Worm (Caenorhabditis elegans) whole organism, early embryonic: ENCODE results near the gene R07C3.3.

Experiments
- F13C5.2 ChIP-seq: sonication (generic microtip); optimal IDR thresholded peaks from 2 replicates; lab custom pipeline; 2017; ENCODE audit warnings: mild to moderate bottlenecking, missing genetic modification characterization, inconsistent platforms, missing compliant biosample characterization
- aly-1 ChIP-seq: sonication (generic microtip); optimal IDR thresholded peaks from 2 replicates; lab custom pipeline; 2016; ENCODE audit warnings: missing genetic modification characterization, missing compliant biosample characterization
- ama-1 ChIP-seq: fragments of 150-350 bp; optimal IDR thresholded peaks from 2 replicates; lab custom pipeline; 2014
- ceh-13 ChIP-seq: fragments of 200-800 bp; sonication (Bioruptor generic); optimal IDR thresholded peaks from 2 replicates; lab custom pipeline; 2018; ENCODE audit warnings: mild to moderate bottlenecking, missing genetic modification characterization, missing compliant biosample characterization
- flt-1 ChIP-seq: fragments of 200-800 bp; sonication (Bioruptor generic); IDR thresholded peaks from 2 replicates; pipeline ENCODE4 v1.3.6; 2022; ENCODE audit warnings: missing genetic modification characterization, missing compliant biosample characterization
- hmg-4 ChIP-seq: fragments of 200-800 bp; sonication (Bioruptor generic); optimal IDR thresholded peaks from 2 replicates; lab custom pipeline; 2018; ENCODE audit warnings: mild to moderate bottlenecking, missing genetic modification characterization, missing compliant biosample characterization
- sea-1 ChIP-seq: fragments of 200-800 bp; sonication (Bioruptor generic); conservative IDR thresholded peaks from 2 replicates; pipeline ENCODE4 v1.3.6; 2022; ENCODE audit warnings: missing genetic modification characterization, missing compliant biosample characterization
- tbx-11 ChIP-seq: fragments of 200-800 bp; sonication (Bioruptor generic); IDR thresholded peaks from 2 replicates; pipeline ENCODE4 v1.3.6; 2022; ENCODE audit warnings: missing genetic modification characterization, missing compliant biosample characterization

DNA sequence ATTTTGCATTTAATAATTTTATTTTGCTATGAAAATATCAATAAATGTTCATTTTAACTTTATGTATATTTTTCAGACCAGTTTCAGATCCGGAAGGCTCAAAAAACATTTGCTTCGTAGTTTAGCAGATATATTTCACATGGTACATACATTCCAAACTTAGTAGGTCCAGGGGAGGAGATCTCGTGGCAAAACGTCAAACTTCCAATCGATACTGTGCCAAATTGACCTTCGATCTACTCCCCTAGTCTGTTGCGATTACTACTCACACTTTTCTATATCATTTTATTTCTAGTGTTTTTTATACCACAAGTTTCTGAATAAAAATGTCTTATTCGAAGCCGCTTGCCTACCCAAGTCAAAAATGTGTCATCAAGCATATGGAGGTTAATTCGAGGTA, 27.0 kb upstream of the R07C3.3 start, which contains the start of gene fbxc-31:
- no peak for TF ChIP-seq ama-1
- TF ChIP-seq F13C5.2 (tag; lab: Kevin White, UChicago): no peak
- no peak for TF ChIP-seq flt-1 (GFP tag; lab: Robert Waterston, UW)
- TF ChIP-seq tbx-11 (GFP tag; lab: Robert Waterston, UW): no peak
- TF ChIP-seq hmg-4 (GFP tag; lab: Kevin White, UChicago): no peak
- no peak for TF ChIP-seq sea-1 (GFP tag; lab: Robert Waterston, UW)
- no peak for TF ChIP-seq ceh-13 (GFP tag; lab: Kevin White, UChicago)
- no peak for TF ChIP-seq aly-1 (tag; lab: Kevin White, UChicago)
